Worm (Caenorhabditis elegans): ENCODE measurements around the gene F42A6.6.

The F42A6.6 gene

ce11 chrIV:3300492-3300891, 36.2 kb downstream of the F42A6.6 start, which contains the start of gene W08E12.5:
TSS of gene W08E12.5 (plus strand) at chrIV:3300792.
- TF ChIP-seq mab-5 (tag; optimal IDR thresholded peaks at IDR 0.05) (no peak), nhr-6 (tag; optimal IDR thresholded peaks at IDR 0.05) (no peak), unc-55 (GFP tag; optimal IDR thresholded peaks at IDR 0.05) (no peak), nhr-10 (tag; optimal IDR thresholded peaks at IDR 0.05) (no peak), aly-2 (tag; optimal IDR thresholded peaks at IDR 0.05) (no peak), gmeb-1 (tag; optimal IDR thresholded peaks at IDR 0.05) (no peak), lin-13 (GFP tag; optimal IDR thresholded peaks at IDR 0.05) (no peak), skn-1 (tag; optimal IDR thresholded peaks at IDR 0.05) (no peak), unc-62 (GFP tag; optimal IDR thresholded peaks at IDR 0.05) (no peak), elt-3 (tag; optimal IDR thresholded peaks at IDR 0.05) (no peak), nhr-23 (tag; optimal IDR thresholded peaks at IDR 0.05) (no peak), Y55F3AM.14 (GFP tag; optimal IDR thresholded peaks at IDR 0.05) (no peak), blmp-1 (tag; optimal IDR thresholded peaks at IDR 0.05; ENCODE audit: insufficient read depth) (no peak), nhr-25 (tag; optimal IDR thresholded peaks at IDR 0.05) (no peak), unc-39 (tag; optimal IDR thresholded peaks at IDR 0.05) (no peak), crh-2 (tag; optimal IDR thresholded peaks at IDR 0.05) (no peak), zag-1 (tag; optimal IDR thresholded peaks at IDR 0.05) (no peak), nhr-129 (tag; optimal IDR thresholded peaks at IDR 0.05) (no peak), R02D3.7 (tag; optimal IDR thresholded peaks at IDR 0.05) (no peak)

ce11 chrIV:3299229-3299628, 37.4 kb downstream of the F42A6.6 start:
- TF ChIP-seq mdl-1 (tag; optimal IDR thresholded peaks at IDR 0.05) (no peak), lin-11 (tag; optimal IDR thresholded peaks at IDR 0.05) (no peak), unc-39 (tag; optimal IDR thresholded peaks at IDR 0.05) (no peak), lin-39 (tag; optimal IDR thresholded peaks at IDR 0.05) (no peak), nhr-129 (tag; optimal IDR thresholded peaks at IDR 0.05) (no peak), nhr-11 (tag; optimal IDR thresholded peaks at IDR 0.05) (no peak)

- no peak for TF ChIP-seq R02D3.7 (tag; optimal IDR thresholded peaks at IDR 0.05)
- no peak for TF ChIP-seq fos-1 (tag; optimal IDR thresholded peaks at IDR 0.05)
- no peak for TF ChIP-seq peb-1 (tag; optimal IDR thresholded peaks at IDR 0.05)
- no peak for TF ChIP-seq nhr-129 (tag; optimal IDR thresholded peaks at IDR 0.05)
- no peak for TF ChIP-seq lsy-2 (tag; optimal IDR thresholded peaks at IDR 0.05)
- TF ChIP-seq nhr-237 (tag; optimal IDR thresholded peaks at IDR 0.05), result no peak
- no peak for TF ChIP-seq nhr-25 (tag; optimal IDR thresholded peaks at IDR 0.05)
- no peak for TF ChIP-seq sem-4 (tag; optimal IDR thresholded peaks at IDR 0.05)
- no peak for TF ChIP-seq lin-11 (tag; optimal IDR thresholded peaks at IDR 0.05)
- no peak for TF ChIP-seq snpc-4 (tag; optimal IDR thresholded peaks at IDR 0.05)
- no peak for TF ChIP-seq lin-13 (GFP tag; optimal IDR thresholded peaks at IDR 0.05)
- no peak for TF ChIP-seq nhr-23 (tag; optimal IDR thresholded peaks at IDR 0.05)
- no peak for TF ChIP-seq mbf-1 (tag; optimal IDR thresholded peaks at IDR 0.05)
- TF ChIP-seq elt-3 (tag; optimal IDR thresholded peaks at IDR 0.05), result no peak
These were observed 38.4 kb downstream of the F42A6.6 start, which contains the start of gene W08E12.6 for ce11 chrIV:3298300-3298699. TSS of gene W08E12.6 (plus strand) at chrIV:3298600.

ce11 chrIV:3296578-3297549, 39.8 kb downstream of the F42A6.6 start:
- TF ChIP-seq nhr-129 (tag; optimal IDR thresholded peaks at IDR 0.05) (no peak), unc-62 (GFP tag; optimal IDR thresholded peaks at IDR 0.05) (no peak), snpc-4 (tag; optimal IDR thresholded peaks at IDR 0.05) (no peak), nhr-21 (tag; optimal IDR thresholded peaks at IDR 0.05) (no peak), ceh-16 (tag; optimal IDR thresholded peaks at IDR 0.05) (no peak), zag-1 (tag; optimal IDR thresholded peaks at IDR 0.05) (no peak), ztf-11 (tag; optimal IDR thresholded peaks at IDR 0.05) (no peak), ceh-82 (tag; optimal IDR thresholded peaks at IDR 0.05) (no peak), nhr-11 (tag; optimal IDR thresholded peaks at IDR 0.05) (no peak), crh-2 (tag; optimal IDR thresholded peaks at IDR 0.05) (no peak), lin-13 (GFP tag; optimal IDR thresholded peaks at IDR 0.05) (no peak), sem-4 (tag; optimal IDR thresholded peaks at IDR 0.05) (no peak), ama-1 (optimal IDR thresholded peaks at IDR 0.05) (no peak), ZK546.5 (tag; optimal IDR thresholded peaks at IDR 0.05) (no peak), R02D3.7 (tag; optimal IDR thresholded peaks at IDR 0.05) (no peak), nhr-77 (tag; optimal IDR thresholded peaks at IDR 0.05) (no peak), nhr-12 (tag; optimal IDR thresholded peaks at IDR 0.05) (no peak), nhr-23 (tag; optimal IDR thresholded peaks at IDR 0.05) (no peak)

All from whole organism, L2 larva.